Fruit fly (Drosophila melanogaster): ENCODE measurements around the gene CG14053.

Gene CG14053

DNA sequence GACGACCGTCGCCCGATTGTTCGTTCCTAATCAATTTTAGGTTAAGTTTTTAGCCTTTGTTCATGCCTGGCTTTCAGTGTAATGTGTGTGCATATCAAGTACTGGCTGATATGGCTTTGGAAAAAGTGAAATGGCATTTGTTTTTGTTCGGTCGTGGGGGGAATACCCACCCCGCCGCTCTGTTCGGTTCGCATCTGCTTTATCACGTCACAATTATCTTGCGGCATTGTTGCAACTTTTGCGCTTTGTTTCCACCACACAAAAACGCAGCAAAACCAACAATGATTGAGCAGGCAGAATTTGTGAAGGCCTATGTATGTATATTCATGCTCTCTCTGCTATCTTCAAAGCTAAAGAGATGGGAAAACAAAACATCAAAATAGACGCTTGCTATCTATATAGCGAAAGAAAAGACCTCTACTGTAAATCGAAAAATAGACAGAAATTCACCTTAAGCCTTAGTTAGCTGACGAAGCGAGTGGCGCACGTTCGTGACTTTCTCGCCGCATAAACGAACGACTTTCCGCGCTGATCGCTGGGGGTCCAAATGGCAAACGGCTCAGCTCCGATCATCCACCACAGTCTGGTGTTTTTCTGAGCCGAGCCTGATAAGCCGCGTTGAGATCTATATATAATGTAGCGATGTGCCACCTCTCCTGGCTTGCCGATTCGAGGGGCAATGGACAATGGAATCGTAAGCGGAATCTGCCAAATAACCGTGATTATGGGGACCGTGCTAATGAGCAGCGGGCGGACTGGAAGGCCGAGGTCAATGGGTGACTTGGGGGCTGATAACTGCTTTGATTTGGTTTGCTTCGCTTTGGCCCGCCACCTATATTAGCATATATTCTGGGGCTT, 3.9 kb upstream of the CG14053 start:
- TF ChIP-seq CTCF (optimal IDR thresholded peaks at IDR 0.05) (no peak), CG8478 (optimal IDR thresholded peaks at IDR 0.05) (no peak)

DNA sequence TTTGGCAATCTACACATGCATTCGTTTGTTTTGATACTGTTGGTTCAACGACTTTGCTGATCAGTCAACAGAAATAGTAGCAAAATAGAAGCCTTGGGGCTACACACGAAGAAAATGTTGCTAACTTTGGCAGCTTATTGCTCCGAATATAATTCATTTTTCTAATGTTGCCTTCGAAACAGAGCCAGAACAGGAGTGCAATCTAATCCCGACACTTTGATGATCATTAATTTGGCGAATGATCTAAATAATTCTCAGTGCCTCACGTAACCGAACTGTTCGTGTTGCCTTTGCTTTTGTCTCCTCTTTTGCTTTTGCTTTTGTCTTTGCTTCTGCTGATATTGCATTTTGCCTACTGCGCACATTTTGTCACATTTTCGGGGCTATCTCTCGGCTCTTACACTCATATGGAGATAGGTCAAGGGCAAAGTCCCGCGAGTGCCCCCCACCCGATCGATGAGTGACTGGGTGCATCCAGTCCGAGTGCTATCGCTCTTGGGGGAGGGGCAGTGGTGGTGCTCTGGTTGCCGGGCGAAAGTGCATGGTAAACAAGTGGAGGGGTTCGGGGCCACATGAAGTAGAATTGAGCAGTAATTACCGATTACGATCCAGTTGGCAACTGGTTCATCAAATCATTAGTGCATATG, 2.5 kb upstream of the CG14053 start:
- TF ChIP-seq CG8478 (optimal IDR thresholded peaks at IDR 0.05) (no peak), CTCF (optimal IDR thresholded peaks at IDR 0.05) (no peak)

DNA sequence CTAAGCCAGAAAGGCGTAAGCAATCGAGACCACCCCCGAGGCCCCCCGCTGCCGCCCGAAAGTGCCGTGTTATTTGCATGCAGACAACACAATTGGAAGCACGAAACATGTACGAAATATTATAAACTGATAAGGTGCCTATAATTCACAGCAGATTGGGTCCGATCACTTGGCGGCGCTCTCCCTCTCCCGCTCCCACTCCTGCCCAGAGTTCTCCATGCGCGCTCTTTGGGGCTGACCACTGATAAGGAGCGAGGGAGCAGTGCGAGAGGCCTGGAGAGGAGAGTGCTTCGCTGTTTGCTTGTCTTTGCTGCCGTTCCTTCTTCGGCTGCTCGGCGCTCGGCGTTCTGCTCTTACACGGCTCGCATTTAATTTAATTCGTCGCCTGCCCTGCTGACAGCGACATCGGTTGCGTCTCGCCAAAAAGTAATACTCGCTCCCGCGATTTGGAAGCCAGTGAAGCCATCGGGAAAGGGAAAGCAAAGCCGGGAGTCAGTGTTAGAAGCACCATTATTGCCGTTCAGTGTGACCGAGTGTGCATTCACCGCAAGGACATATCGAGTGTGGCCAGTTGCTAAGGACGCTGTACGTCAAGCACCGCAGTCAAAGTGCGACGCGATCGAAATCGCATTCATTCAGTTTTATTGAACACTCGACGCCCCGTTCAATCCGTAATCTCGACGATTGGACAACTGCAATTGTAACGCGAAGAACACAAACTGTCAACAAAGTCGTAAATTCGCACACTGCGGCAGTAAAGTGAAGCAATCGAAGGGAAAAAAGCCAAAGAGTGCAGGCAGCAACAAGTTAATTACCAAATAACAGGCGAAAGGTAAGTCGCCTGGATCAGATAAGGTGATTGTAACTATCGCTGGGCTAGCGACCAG, 742 bp upstream of the CG14053 start:
- TF ChIP-seq CG8478 (optimal IDR thresholded peaks at IDR 0.05) (no peak), CTCF (optimal IDR thresholded peaks at IDR 0.05) (no peak)

DNA sequence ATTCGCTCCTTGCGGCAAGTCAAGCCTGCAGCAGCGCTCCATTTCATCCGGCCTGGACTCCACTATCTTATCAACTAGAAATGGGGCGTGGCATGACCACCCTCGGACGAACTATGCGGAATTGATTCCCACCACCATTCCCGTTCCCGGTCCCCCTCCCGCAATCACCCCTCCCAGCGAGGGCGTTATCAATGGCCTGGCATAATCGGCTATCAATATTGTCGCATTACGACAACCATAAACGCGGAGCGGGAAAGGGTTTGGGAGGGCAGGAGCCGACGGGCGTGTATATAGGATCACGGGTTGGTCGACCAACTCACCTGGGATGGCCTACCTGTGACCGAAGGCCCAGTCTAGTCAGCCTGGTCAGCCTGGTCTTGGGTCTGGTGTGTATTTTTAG, 551 bp downstream of the CG14053 start:
- TF ChIP-seq CG8478 (optimal IDR thresholded peaks at IDR 0.05) (no peak), CTCF (optimal IDR thresholded peaks at IDR 0.05) (no peak)

DNA sequence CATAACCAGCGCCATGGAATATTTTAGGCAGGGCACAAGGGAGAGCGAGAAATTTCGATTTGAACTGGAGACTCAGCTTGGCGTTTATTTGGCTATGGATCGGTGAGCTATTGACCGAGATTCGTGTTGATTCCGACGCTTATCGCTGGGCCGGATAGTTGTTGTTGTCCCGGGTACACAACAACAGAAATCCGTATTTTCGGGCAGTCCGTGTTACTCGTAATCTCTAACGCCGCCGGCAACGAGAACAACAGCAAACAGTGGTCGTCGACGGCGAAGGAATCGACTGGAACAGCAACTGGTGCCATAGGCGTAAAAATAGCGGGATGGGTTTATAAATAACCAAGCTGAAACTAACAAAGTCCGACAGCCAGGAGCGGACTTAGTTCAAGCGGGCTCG, 1.8 kb downstream of the CG14053 start:
- TF ChIP-seq CTCF (optimal IDR thresholded peaks at IDR 0.05) (no peak), CG8478 (optimal IDR thresholded peaks at IDR 0.05) (no peak)

DNA sequence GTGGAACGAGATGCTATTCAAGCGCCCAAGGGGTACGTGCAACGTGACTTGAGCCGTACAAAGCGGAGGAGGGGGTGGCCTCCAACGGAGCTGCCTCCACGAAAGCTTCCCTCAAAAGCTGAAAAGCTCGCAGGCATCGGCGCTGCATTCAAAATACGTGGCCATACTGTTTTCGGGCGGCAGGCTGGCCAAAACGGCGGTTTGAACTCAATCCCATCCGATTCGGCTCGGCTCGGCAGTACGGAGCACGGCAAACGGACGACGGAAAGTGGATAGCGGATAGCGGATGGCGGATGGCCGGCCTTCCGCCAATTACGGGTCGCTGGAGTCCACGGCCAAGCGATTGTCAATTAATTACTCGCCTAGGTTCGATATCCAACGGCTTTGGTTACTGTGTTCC, 4.8 kb downstream of the CG14053 start, which contains the start of gene Mct1:
Gene Mct1 (plus strand): TSS at position 301 of the 400 bp plus-strand sequence.
- no peak for TF ChIP-seq CTCF (optimal IDR thresholded peaks at IDR 0.05)
- TF ChIP-seq CG8478 (optimal IDR thresholded peaks at IDR 0.05), result no peak

DNA sequence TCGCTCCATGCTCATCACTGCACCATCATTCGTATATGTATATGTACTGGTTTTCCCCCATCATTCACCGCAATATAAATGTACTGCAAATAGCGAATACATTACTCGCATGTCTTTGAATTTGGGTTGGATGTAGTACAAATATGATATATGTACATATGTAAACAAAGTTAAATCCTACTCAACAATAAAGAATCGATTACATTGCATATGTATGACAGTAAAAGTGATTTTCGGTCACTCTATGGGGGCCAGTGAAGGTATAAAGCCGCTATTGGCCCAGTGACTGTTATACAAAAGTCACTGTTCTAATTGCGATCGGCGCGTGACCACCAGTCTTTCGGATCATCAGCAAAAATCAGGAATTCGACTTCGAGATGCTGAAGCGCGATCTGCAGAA, 6.2 kb downstream of the CG14053 start, which contains the start of gene CG3457:
Gene CG3457 (plus strand): TSS at position 301 of the 400 bp plus-strand sequence.
- TF ChIP-seq CTCF (optimal IDR thresholded peaks at IDR 0.05) (no peak), CG8478 (optimal IDR thresholded peaks at IDR 0.05) (no peak)

DNA sequence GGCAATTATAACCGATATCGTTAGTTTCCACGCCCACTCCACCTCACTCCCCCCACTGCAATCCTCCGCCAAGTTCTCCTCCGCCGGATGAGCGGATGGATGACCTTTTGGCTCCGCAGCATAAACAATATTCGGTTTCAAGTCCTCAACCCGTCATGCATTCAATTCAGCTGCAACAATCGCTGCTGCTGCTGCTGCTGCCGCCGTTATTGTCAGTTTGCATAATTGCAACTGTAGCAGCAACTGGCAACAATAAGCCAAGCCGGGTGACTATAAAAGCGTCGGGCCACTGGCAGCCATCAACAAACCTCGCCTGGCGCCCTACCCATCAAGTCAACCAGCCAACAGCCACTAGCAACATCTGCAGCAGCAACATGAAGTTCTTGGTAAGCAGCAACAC, 7.2 kb downstream of the CG14053 start, which contains the start of gene CG17777:
Gene CG17777 (plus strand): TSS at position 301 of the 400 bp plus-strand sequence.
- TF ChIP-seq CG8478 (optimal IDR thresholded peaks at IDR 0.05), result no peak
- no peak for TF ChIP-seq CTCF (optimal IDR thresholded peaks at IDR 0.05)

DNA sequence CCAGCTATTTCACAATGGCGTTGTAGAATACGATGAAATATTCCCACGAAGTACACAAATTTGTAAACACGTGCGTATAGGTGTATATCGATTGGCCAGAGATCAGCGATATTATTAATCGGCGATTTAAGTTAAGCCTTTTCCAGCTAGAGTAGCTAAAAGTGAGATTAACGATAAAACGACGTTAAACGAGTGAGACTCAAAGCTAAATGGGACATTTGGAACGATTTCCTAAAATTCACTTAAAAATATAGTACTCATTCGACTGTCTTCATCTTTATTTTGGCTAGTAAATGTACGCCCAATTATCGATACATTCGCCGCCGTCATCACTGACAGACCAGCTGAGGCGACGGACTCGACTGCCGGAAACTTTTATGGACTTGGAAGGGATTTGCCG, 9.1 kb downstream of the CG14053 start, which contains the start of the genes Nmd3 and CG17776:
Gene Nmd3 (minus strand): TSS at position 106 of the 400 bp plus-strand sequence.
Gene CG17776 (plus strand): TSS at position 163 of the 400 bp plus-strand sequence.
- TF ChIP-seq CG8478 (optimal IDR thresholded peaks at IDR 0.05) (no peak), CTCF (optimal IDR thresholded peaks at IDR 0.05) (no peak)

DNA sequence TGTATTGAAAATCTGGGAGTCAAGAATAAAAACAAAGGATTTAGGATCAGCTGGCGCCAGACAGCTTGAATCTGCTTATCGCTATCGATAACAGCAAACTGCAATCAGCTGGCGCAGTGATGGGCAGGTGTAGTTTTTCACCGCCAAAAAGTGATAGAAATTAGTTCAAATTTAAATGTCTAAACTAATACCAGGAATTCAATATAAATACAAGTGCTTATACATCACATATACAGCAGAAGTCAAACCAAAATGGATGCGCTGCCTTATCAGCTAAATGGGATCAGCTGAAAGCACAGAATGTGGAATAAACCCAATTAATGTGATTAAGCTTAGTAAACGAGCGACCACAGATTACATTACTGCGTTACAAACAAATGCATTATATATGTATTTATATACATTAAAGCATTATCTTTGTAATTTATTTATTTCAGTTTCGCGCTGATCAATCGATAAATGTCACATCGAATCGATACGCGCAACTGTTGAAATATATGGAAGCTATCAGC, 12.9 kb downstream of the CG14053 start, which contains the start of gene pn:
Gene pn (plus strand): TSS at position 462 of the 512 bp plus-strand sequence.
- TF ChIP-seq CTCF (optimal IDR thresholded peaks at IDR 0.05) (no peak), CG8478 (optimal IDR thresholded peaks at IDR 0.05) (no peak)

DNA sequence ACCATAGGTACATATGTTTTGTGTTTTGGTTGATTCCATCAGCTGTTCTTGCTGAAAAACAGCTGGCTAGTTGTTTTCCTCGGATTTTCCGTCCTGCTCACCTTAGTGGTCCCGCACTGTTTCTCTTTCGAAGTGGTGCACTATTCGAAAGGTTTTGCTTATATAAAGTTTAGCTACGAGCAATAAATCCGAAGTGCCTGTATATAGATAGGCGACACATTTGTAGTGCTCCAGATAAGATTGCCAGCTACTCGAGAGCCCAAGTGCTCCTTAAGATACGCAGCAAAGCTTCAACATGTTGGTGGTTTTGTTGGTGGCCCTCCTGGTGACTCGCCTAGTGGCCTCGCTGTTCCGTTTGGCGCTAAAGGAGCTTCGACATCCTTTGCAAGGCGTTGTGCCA, 14.9 kb downstream of the CG14053 start, which contains the start of gene Cyp4ae1:
Gene Cyp4ae1 (plus strand): TSS at position 206 of the 400 bp plus-strand sequence.
- TF ChIP-seq CTCF (optimal IDR thresholded peaks at IDR 0.05) (no peak), CG8478 (optimal IDR thresholded peaks at IDR 0.05) (no peak)

DNA sequence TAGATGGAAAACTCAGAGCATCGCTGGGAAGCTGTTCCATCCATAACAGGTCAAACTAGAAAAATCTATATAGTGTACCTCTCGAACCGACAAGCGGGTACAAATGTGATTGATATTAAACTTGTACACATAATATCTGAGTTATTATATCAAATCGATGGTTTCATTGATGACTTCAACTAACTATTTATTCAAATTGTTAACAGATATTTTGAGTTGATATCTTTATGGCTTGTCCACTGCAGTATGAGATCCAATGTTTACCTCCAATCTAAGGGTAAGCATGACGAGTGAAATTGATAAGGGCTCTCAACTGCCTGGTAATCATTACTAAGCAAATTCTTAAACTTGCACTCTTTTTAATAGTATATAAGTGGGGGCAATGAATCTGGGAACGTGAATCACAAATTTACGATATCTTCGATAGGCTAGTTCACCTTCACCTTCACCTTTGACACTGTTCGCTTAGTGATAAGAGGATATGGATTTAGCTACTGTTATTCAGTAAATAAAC, 17.7 kb downstream of the CG14053 start, which contains the start of gene Cyp4d2:
Gene Cyp4d2 (plus strand): TSS at position 51 of the 514 bp plus-strand sequence.
- no peak for TF ChIP-seq CG8478 (optimal IDR thresholded peaks at IDR 0.05)
- no peak for TF ChIP-seq CTCF (optimal IDR thresholded peaks at IDR 0.05)

DNA sequence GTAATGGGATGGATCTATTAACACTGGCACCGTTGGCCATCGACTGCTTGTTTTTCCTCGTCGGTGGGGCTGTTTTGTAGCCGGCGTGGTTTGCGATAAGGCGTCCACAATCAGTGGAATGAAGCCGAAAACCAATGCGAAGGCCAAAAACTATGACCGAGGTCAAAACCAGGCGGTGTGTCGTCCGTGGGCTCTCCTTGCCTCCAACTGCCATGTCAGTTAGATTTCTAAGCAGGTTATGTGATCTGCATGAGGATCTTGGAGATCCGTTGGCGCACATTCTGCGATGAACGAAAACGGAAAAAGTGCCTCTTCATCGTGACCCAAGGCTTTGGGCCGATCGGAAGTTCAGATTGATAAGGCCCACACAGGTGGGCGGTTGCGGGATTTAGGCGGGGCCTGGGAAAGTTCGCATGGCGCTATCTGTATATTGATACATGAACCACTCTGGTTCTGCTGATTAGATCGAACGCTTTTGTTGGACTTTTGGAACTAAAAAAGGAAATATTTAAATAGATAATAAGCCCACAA, 18.4 kb downstream of the CG14053 start, which contains the start of gene Cyp4d14:
Gene Cyp4d14 (minus strand): TSS at position 51 of the 531 bp plus-strand sequence.
- TF ChIP-seq CTCF (optimal IDR thresholded peaks at IDR 0.05) (no peak), CG8478 (optimal IDR thresholded peaks at IDR 0.05) (no peak)

DNA sequence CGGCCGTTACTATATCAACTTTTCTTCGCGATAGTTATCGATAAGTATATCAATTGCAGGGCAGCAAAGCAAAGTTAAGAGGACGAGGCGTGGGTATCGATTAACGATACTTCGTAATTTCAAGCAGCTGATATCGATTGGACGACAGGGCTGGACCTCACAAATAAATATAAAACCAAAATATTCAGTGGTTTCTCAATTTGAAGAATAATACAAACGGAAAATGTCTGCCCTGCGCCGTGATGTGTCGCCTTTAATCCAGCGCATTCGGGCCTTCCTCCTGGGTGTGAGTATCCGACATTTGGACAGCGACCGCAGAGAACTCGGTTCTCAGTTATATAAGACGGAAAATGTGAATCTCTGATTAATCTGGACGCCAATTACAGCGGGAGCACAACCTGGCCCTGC, 21.3 kb downstream of the CG14053 start, which contains the start of gene ND-B14.5A:
Gene ND-B14.5A (plus strand): TSS at position 107 of the 408 bp plus-strand sequence.
- TF ChIP-seq CG8478 (optimal IDR thresholded peaks at IDR 0.05) (no peak), CTCF (optimal IDR thresholded peaks at IDR 0.05) (no peak)

Data from S2 (cell line).